Worm (Caenorhabditis elegans): ENCODE measurements around the gene C30H6.5.

DNA sequence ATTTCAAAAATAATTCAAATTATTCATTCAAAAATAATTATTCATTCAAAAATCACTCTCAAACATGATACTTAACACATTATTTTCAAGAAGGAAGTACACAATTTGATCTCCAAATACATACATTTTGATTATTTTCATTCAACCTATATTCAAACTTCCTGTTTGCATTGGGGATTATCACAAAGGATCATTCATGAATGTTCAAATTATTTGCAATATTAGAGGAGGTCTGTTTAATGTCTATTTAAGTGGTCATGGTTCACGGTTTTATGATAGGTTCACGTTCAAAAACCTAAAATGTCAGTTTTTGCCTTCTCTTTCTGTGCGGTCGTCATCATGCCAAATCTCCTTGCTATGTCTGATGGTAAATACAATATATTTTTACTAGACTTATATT, 10.4 kb upstream of the C30H6.5 start, which contains the start of gene clec-202:
- TF ChIP-seq unc-62 (GFP tag; optimal IDR thresholded peaks at IDR 0.05), result no peak
- TF ChIP-seq mdl-1 (tag; optimal IDR thresholded peaks at IDR 0.05), result no peak
- TF ChIP-seq tbx-2 (tag; optimal IDR thresholded peaks at IDR 0.05), result no peak
- no peak for TF ChIP-seq snpc-4 (tag; optimal IDR thresholded peaks at IDR 0.05)
- no peak for TF ChIP-seq lin-39 (tag; optimal IDR thresholded peaks at IDR 0.05)
- no peak for TF ChIP-seq ZK546.5 (tag; optimal IDR thresholded peaks at IDR 0.05)
- no peak for TF ChIP-seq lin-15B (tag; optimal IDR thresholded peaks at IDR 0.05)
- TF ChIP-seq ama-1 (optimal IDR thresholded peaks at IDR 0.05), result no peak
- TF ChIP-seq nhr-76 (tag; optimal IDR thresholded peaks at IDR 0.05), result no peak
